Worm (Caenorhabditis elegans): Measurements from ENCODE around the gene ZK652.8.

- no peak for TF ChIP-seq tra-4 (tag; optimal IDR thresholded peaks at IDR 0.05)
- TF ChIP-seq sea-1 (GFP tag; conservative IDR thresholded peaks at IDR 0.05) = no peak
- TF ChIP-seq F13C5.2 (tag; optimal IDR thresholded peaks at IDR 0.05) = no peak
These were observed 45.6 kb upstream of the ZK652.8 start for ce11 chrIII:7889036-7889435.

All from whole organism, early embryonic.